Fruit fly (Drosophila melanogaster) whole organism, embryonic: ENCODE data around the gene CG18131.

Experiments
- Abd-B ChIP-seq: fragments of 200-800 bp; sonication (Bioruptor generic); optimal IDR thresholded peaks from 2 replicates; lab custom pipeline; 2018; ENCODE audit warnings: missing biosample characterization, mild to moderate bottlenecking, missing genetic modification characterization, moderate library complexity
- Awh ChIP-seq: fragments of 200-800 bp; sonication (Bioruptor generic); IDR thresholded peaks from 2 replicates; pipeline ENCODE4, ENCODE4 v1.3.6; 2022; ENCODE audit warnings: missing biosample characterization, missing genetic modification characterization
- CG10274 ChIP-seq: fragments of 200-800 bp; sonication (Bioruptor generic); optimal IDR thresholded peaks from 3 replicates; lab custom pipeline; 2017; ENCODE audit warnings: missing biosample characterization, mild to moderate bottlenecking, missing genetic modification characterization
- CG11560 ChIP-seq: fragments of 200-800 bp; sonication (Bioruptor generic); IDR thresholded peaks from 3 replicates; pipeline ENCODE4 v1.3.6; 2022; ENCODE audit warnings: missing biosample characterization, missing genetic modification characterization
- CG13624 ChIP-seq: fragments of 200-800 bp; sonication (Bioruptor generic); optimal IDR thresholded peaks from 2 replicates; lab custom pipeline; 2016; ENCODE audit warnings: missing biosample characterization, missing genetic modification characterization
- CG14667 ChIP-seq: fragments of 200-800 bp; sonication (Bioruptor generic); IDR thresholded peaks from 2 replicates; pipeline ENCODE4 v1.3.6; 2022; ENCODE audit warnings: missing biosample characterization, missing genetic modification characterization
- CG17361 ChIP-seq: fragments of 200-800 bp; sonication (Bioruptor generic); IDR thresholded peaks from 3 replicates; pipeline ENCODE4 v1.3.6; 2022; ENCODE audit warnings: missing biosample characterization, missing genetic modification characterization
- CG17612 ChIP-seq: fragments of 200-800 bp; sonication (Bioruptor generic); IDR thresholded peaks from 2 replicates; pipeline ENCODE4 v1.3.6; 2022; ENCODE audit warnings: missing biosample characterization, missing genetic modification characterization
- CG18476 ChIP-seq: fragments of 200-800 bp; sonication (Bioruptor generic); optimal IDR thresholded peaks from 2 replicates; lab custom pipeline; 2016; ENCODE audit warnings: missing biosample characterization, mild to moderate bottlenecking, missing genetic modification characterization
- CG2120 ChIP-seq: fragments of 200-800 bp; sonication (Bioruptor generic); optimal IDR thresholded peaks from 3 replicates; lab custom pipeline; 2016; ENCODE audit warnings: missing biosample characterization, missing genetic modification characterization
- CG2199 ChIP-seq: fragments of 200-800 bp; sonication (Bioruptor generic); IDR thresholded peaks from 3 replicates; pipeline ENCODE4 v1.3.6; 2022; ENCODE audit warnings: missing biosample characterization, missing genetic modification characterization
- CG4617 ChIP-seq: fragments of 200-800 bp; sonication (Bioruptor generic); optimal IDR thresholded peaks from 3 replicates; lab custom pipeline; 2016; ENCODE audit warnings: missing biosample characterization, missing genetic modification characterization, borderline replicate concordance
- CG4730 ChIP-seq: fragments of 200-800 bp; sonication (Bioruptor generic); IDR thresholded peaks from 2 replicates; pipeline ENCODE4 v1.3.6; 2022; ENCODE audit warnings: missing biosample characterization, missing genetic modification characterization
- CG6175 ChIP-seq: fragments of 200-800 bp; sonication (Bioruptor generic); IDR thresholded peaks from 3 replicates; pipeline ENCODE4 v1.3.6; 2022; ENCODE audit warnings: missing biosample characterization, missing genetic modification characterization
- CG6654 ChIP-seq: fragments of 200-800 bp; sonication (Bioruptor generic); optimal IDR thresholded peaks from 2 replicates; lab custom pipeline; 2017; ENCODE audit warnings: missing biosample characterization, mild to moderate bottlenecking, missing genetic modification characterization
- CG6689 ChIP-seq: fragments of 200-800 bp; sonication (Bioruptor generic); IDR thresholded peaks from 2 replicates; pipeline ENCODE4 v1.3.6; 2022; ENCODE audit warnings: missing biosample characterization, missing genetic modification characterization
- CG8388 ChIP-seq: fragments of 200-800 bp; sonication (Bioruptor generic); optimal IDR thresholded peaks from 2 replicates; lab custom pipeline; 2019; ENCODE audit warnings: missing biosample characterization, mild to moderate bottlenecking, missing genetic modification characterization, moderate library complexity
- CG8478 ChIP-seq: fragments of >200 bp; optimal IDR thresholded peaks from 2 replicates; lab custom pipeline; 2018
- HLH4C ChIP-seq: fragments of 200-800 bp; sonication (Bioruptor generic); IDR thresholded peaks from 3 replicates; pipeline ENCODE4 v1.3.6; 2022; ENCODE audit warnings: missing biosample characterization, missing genetic modification characterization; ENCODE audit not compliant: partially characterized antibody
- Hand ChIP-seq: fragments of 200-800 bp; sonication (Bioruptor generic); optimal IDR thresholded peaks from 2 replicates; lab custom pipeline; 2017; ENCODE audit warnings: mild to moderate bottlenecking, missing biosample characterization, missing genetic modification reagents, missing genetic modification characterization
- Kr ChIP-seq: fragments of 200-800 bp; sonication (Bioruptor generic); optimal IDR thresholded peaks from 2 replicates; lab custom pipeline; 2017; ENCODE audit warnings: missing biosample characterization, mild to moderate bottlenecking, missing genetic modification characterization
- Lhr ChIP-seq: fragments of 200-800 bp; sonication (Bioruptor generic); optimal IDR thresholded peaks from 3 replicates; lab custom pipeline; 2017; ENCODE audit warnings: mild to moderate bottlenecking, missing biosample characterization, missing genetic modification reagents, missing genetic modification characterization
- MTF-1 ChIP-seq: fragments of 200-800 bp; sonication (Bioruptor generic); optimal IDR thresholded peaks from 2 replicates; lab custom pipeline; 2018; ENCODE audit warnings: missing biosample characterization, mild to moderate bottlenecking, missing genetic modification characterization, borderline replicate concordance
- Nf-YB ChIP-seq: fragments of 200-800 bp; sonication (Bioruptor generic); optimal IDR thresholded peaks from 3 replicates; lab custom pipeline; 2019; ENCODE audit warnings: missing biosample characterization, mild to moderate bottlenecking, missing genetic modification characterization, moderate library complexity
- YL-1 ChIP-seq: fragments of 200-800 bp; sonication (Bioruptor generic); optimal IDR thresholded peaks from 3 replicates; lab custom pipeline; 2017; ENCODE audit warnings: missing biosample characterization, mild to moderate bottlenecking, missing genetic modification characterization
- ab ChIP-seq: fragments of 200-800 bp; sonication (Bioruptor generic); optimal IDR thresholded peaks from 2 replicates; lab custom pipeline; 2016; ENCODE audit warnings: missing biosample characterization, missing genetic modification characterization
- al ChIP-seq: fragments of 200-800 bp; sonication (Bioruptor generic); IDR thresholded peaks from 2 replicates; pipeline ENCODE4 v1.3.6; 2022; ENCODE audit warnings: missing biosample characterization, missing genetic modification characterization
- ara ChIP-seq: fragments of 200-800 bp; sonication (Bioruptor generic); IDR thresholded peaks from 2 replicates; pipeline ENCODE4 v1.3.6; 2022; ENCODE audit warnings: missing biosample characterization, missing genetic modification characterization
- ase ChIP-seq: fragments of 200-800 bp; sonication (Bioruptor generic); IDR thresholded peaks from 3 replicates; pipeline ENCODE4 v1.3.6; 2022; ENCODE audit warnings: missing biosample characterization, missing genetic modification characterization
- ato ChIP-seq: fragments of 200-800 bp; sonication (Bioruptor generic); IDR thresholded peaks from 2 replicates; pipeline ENCODE4 v1.3.6; 2022; ENCODE audit warnings: missing biosample characterization, missing genetic modification characterization; ENCODE audit not compliant: partially characterized antibody
- bbx ChIP-seq: fragments of 200-800 bp; sonication (Bioruptor generic); IDR thresholded peaks from 2 replicates; pipeline ENCODE4 v1.3.6; 2022; ENCODE audit warnings: missing biosample characterization, missing genetic modification characterization; ENCODE audit not compliant: partially characterized antibody
- chif ChIP-seq, 2 experiments: fragments of 200-800 bp; sonication (Bioruptor generic); optimal IDR thresholded peaks; 3 replicates each; lab custom pipeline; 2016; ENCODE audit warnings: missing biosample characterization in 2 of 2, missing genetic modification characterization in 2 of 2
- crc ChIP-seq: fragments of 200-800 bp; sonication (Bioruptor generic); optimal IDR thresholded peaks from 2 replicates; lab custom pipeline; 2016; ENCODE audit warnings: missing biosample characterization, missing genetic modification characterization
- da ChIP-seq: fragments of 200-800 bp; sonication (Bioruptor generic); optimal IDR thresholded peaks from 2 replicates; lab custom pipeline; 2016; ENCODE audit warnings: missing biosample characterization, missing genetic modification characterization
- inv ChIP-seq: fragments of 200-800 bp; sonication (Bioruptor generic); IDR thresholded peaks from 2 replicates; pipeline ENCODE4 v1.3.6; 2022; ENCODE audit warnings: missing biosample characterization, missing genetic modification characterization; ENCODE audit not compliant: partially characterized antibody
- jumu ChIP-seq: fragments of 200-800 bp; sonication (Bioruptor generic); optimal IDR thresholded peaks from 3 replicates; lab custom pipeline; 2016; ENCODE audit warnings: missing biosample characterization, missing genetic modification characterization
- kah ChIP-seq: fragments of 200-800 bp; sonication (Bioruptor generic); optimal IDR thresholded peaks from 2 replicates; lab custom pipeline; 2018; ENCODE audit warnings: missing biosample characterization, mild to moderate bottlenecking, missing genetic modification characterization
- mam ChIP-seq: fragments of 200-800 bp; sonication (Bioruptor generic); optimal IDR thresholded peaks from 3 replicates; lab custom pipeline; 2016; ENCODE audit warnings: missing biosample characterization, missing genetic modification characterization
- nerfin-1 ChIP-seq: fragments of 200-800 bp; sonication (Bioruptor generic); optimal IDR thresholded peaks from 3 replicates; lab custom pipeline; 2019; ENCODE audit warnings: missing biosample characterization, mild to moderate bottlenecking, missing genetic modification characterization, moderate library complexity
- nmo ChIP-seq: fragments of 200-800 bp; sonication (Bioruptor generic); optimal IDR thresholded peaks from 2 replicates; lab custom pipeline; 2018; ENCODE audit warnings: missing biosample characterization, mild to moderate bottlenecking, missing genetic modification characterization, moderate library complexity
- onecut ChIP-seq: fragments of 200-800 bp; sonication (Bioruptor generic); IDR thresholded peaks from 2 replicates; pipeline ENCODE4 v1.3.6; 2022; ENCODE audit warnings: missing biosample characterization, missing genetic modification characterization
- org-1 ChIP-seq: fragments of 200-800 bp; sonication (Bioruptor generic); optimal IDR thresholded peaks from 2 replicates; lab custom pipeline; 2017; ENCODE audit warnings: missing biosample characterization, missing genetic modification characterization
- pum ChIP-seq: fragments of 200-800 bp; sonication (Bioruptor generic); optimal IDR thresholded peaks from 2 replicates; lab custom pipeline; 2016; ENCODE audit warnings: missing biosample characterization, missing genetic modification characterization
- schlank ChIP-seq: fragments of 200-800 bp; sonication (Bioruptor generic); optimal IDR thresholded peaks from 2 replicates; lab custom pipeline; 2018; ENCODE audit warnings: missing biosample characterization, mild to moderate bottlenecking, missing genetic modification characterization
- sens-2 ChIP-seq: fragments of 200-800 bp; sonication (Bioruptor generic); IDR thresholded peaks from 2 replicates; pipeline ENCODE4 v1.3.6; 2022; ENCODE audit warnings: missing biosample characterization, missing genetic modification characterization
- stwl ChIP-seq: fragments of 200-800 bp; sonication (Bioruptor generic); optimal IDR thresholded peaks from 3 replicates; lab custom pipeline; 2018; ENCODE audit warnings: missing biosample characterization, mild to moderate bottlenecking, missing genetic modification characterization, moderate library complexity
- sug ChIP-seq: fragments of 200-800 bp; optimal IDR thresholded peaks from 2 replicates; lab custom pipeline; 2019; ENCODE audit warnings: missing biosample characterization, mild to moderate bottlenecking, missing genetic modification characterization, moderate library complexity
- twi ChIP-seq: fragments of 200-800 bp; optimal IDR thresholded peaks from 2 replicates; lab custom pipeline; 2019; ENCODE audit warnings: missing biosample characterization, mild to moderate bottlenecking, missing genetic modification characterization, moderate library complexity
- unc-4 ChIP-seq: fragments of 200-800 bp; sonication (Bioruptor generic); IDR thresholded peaks from 2 replicates; pipeline ENCODE4 v1.3.6; 2022; ENCODE audit warnings: missing biosample characterization, missing genetic modification characterization; ENCODE audit not compliant: partially characterized antibody
- z ChIP-seq: fragments of 200-800 bp; sonication (Bioruptor generic); IDR thresholded peaks from 3 replicates; pipeline ENCODE4 v1.3.6; 2022; ENCODE audit warnings: missing biosample characterization, missing genetic modification characterization
- zen2 ChIP-seq: fragments of 200-800 bp; sonication (Bioruptor generic); IDR thresholded peaks from 3 replicates; pipeline ENCODE4 v1.3.6; 2022; ENCODE audit warnings: missing biosample characterization, missing genetic modification characterization; ENCODE audit not compliant: partially characterized antibody

Gene CG18131

DNA sequence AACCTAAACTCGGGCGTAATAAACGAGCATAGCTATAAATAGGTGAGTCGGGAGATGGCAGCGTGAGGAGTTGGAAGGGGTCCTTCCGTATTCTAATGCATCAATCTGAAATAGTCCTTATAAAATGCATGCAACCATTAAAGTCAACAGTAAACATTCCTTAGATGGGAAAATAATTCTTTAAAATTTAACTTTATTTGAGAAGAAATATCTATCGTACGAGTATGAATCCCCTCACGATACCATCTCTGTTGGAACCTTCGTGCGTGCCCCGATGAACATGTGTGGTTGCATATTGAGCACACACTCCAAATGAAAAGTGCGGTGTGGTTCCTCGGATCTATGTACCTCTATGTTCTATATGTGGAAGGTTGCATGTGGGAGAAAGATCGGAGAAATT is 38.3 kb downstream of the CG18131 start (continued):
- TF ChIP-seq CG6689 (GFP tag; lab: Robert Waterston, UW) (peak; percentile 72), MTF-1 (GFP tag; lab: Kevin White, UChicago) (no peak), Hand (GFP tag; lab: Kevin White, UChicago) (no peak), chif (GFP tag; optimal IDR thresholded peaks at IDR 0.05; lab: Kevin White, UChicago) (peak; percentile 57 to 81), al (GFP tag; lab: Robert Waterston, UW) (no peak), zen2 (GFP tag; lab: Robert Waterston, UW) (no peak), bbx (GFP tag; lab: Robert Waterston, UW) (peak; percentile 74; the same call in 1 of the 2 replicates), schlank (tag; lab: Kevin White, UChicago) (no peak), kah (GFP tag; lab: Kevin White, UChicago) (no peak), Abd-B (no peak), crc (GFP tag; lab: Kevin White, UChicago) (no peak), jumu (GFP tag; lab: Kevin White, UChicago) (peak; percentile 24), sens-2 (peak; percentile 68), ara (peak; percentile 81), Kr (GFP tag; lab: Kevin White, UChicago) (no peak), CG2120 (GFP tag; lab: Kevin White, UChicago) (no peak), CG13624 (GFP tag; lab: Kevin White, UChicago) (no peak), CG17612 (GFP tag; lab: Robert Waterston, UW) (no peak), CG17361 (GFP tag; lab: Robert Waterston, UW) (0 out of 3 replicates have a peak, but pooled peaks have one; percentile 42), Awh (GFP tag; lab: Robert Waterston, UW) (peak; percentile 39; the same call in 1 of the 2 replicates), org-1 (GFP tag; lab: Kevin White, UChicago) (no peak), nmo (peak; percentile 37), sug (tag; lab: Kevin White, UChicago) (no peak), ase (GFP tag; lab: Robert Waterston, UW) (no peak), YL-1 (GFP tag; lab: Kevin White, UChicago) (no peak), CG2199 (no peak), CG8388 (GFP tag; lab: Kevin White, UChicago) (peak; percentile 21), CG4730 (GFP tag; lab: Robert Waterston, UW) (peak; percentile 16; the same call in 1 of the 2 replicates), da (no peak), CG6654 (no peak), z (0 out of 3 replicates have a peak, but pooled peaks have one; percentile 54), onecut (GFP tag; lab: Robert Waterston, UW) (no peak), CG11560 (tag; lab: Robert Waterston, UW) (no peak), Lhr (GFP tag; lab: Kevin White, UChicago) (peak; percentile 20), ab (GFP tag; lab: Kevin White, UChicago) (no peak), inv (peak; percentile 61; the same call in 1 of the 2 replicates), pum (GFP tag; lab: Kevin White, UChicago) (peak; percentile 40), CG10274 (GFP tag; lab: Kevin White, UChicago) (no peak), CG6175 (GFP tag; lab: Robert Waterston, UW) (no peak), CG18476 (GFP tag; lab: Kevin White, UChicago) (no peak), mam (GFP tag; lab: Kevin White, UChicago) (no peak), twi (tag; lab: Kevin White, UChicago) (peak; percentile 99), stwl (tag; lab: Kevin White, UChicago) (peak; percentile 44), ato (GFP tag; lab: Robert Waterston, UW) (no peak), CG4617 (GFP tag; lab: Kevin White, UChicago) (no peak), nerfin-1 (tag; lab: Kevin White, UChicago) (no peak), CG8478 (lab: Kevin White, UChicago) (no peak), CG14667 (GFP tag; lab: Robert Waterston, UW) (peak; percentile 50; the same call in 1 of the 2 replicates), unc-4 (GFP tag; lab: Robert Waterston, UW) (0 out of 2 replicates have a peak, but pooled peaks have one; percentile 46), Nf-YB (no peak), HLH4C (peak; percentile 67; the same call in 2 of the 3 replicates)
